Fruit fly (Drosophila melanogaster) whole organism, prepupa: ENCODE results near the gene CG32264.

Source experiments
- Blimp-1 ChIP-seq: fragments of 200-800 bp; sonication (Bioruptor generic); optimal IDR thresholded peaks from 3 replicates; lab custom pipeline; 2017; ENCODE audit warnings: missing biosample characterization, missing genetic modification characterization, mild to moderate bottlenecking, moderate library complexity, missing genetic modification reagents
- CG10631 ChIP-seq: fragments of 200-800 bp; sonication (Bioruptor generic); optimal IDR thresholded peaks from 2 replicates; lab custom pipeline; 2016; ENCODE audit warnings: missing biosample characterization, missing genetic modification characterization
- CG11294 ChIP-seq: fragments of 200-800 bp; sonication (Bioruptor generic); IDR thresholded peaks from 2 replicates; pipeline ENCODE4 v1.3.6; 2022; ENCODE audit warnings: missing biosample characterization, missing genetic modification characterization
- CG1621 ChIP-seq: fragments of 200-800 bp; sonication (Bioruptor generic); optimal IDR thresholded peaks from 3 replicates; lab custom pipeline; 2018; ENCODE audit warnings: missing biosample characterization, mild to moderate bottlenecking, missing genetic modification characterization
- CG16779 ChIP-seq: fragments of 200-800 bp; sonication (Bioruptor generic); optimal IDR thresholded peaks from 3 replicates; lab custom pipeline; 2017; ENCODE audit warnings: missing biosample characterization, mild to moderate bottlenecking, missing genetic modification characterization
- CG3032 ChIP-seq: fragments of 200-800 bp; optimal IDR thresholded peaks from 2 replicates; lab custom pipeline; 2019; ENCODE audit warnings: missing biosample characterization, mild to moderate bottlenecking, missing genetic modification characterization, moderate library complexity
- CG31627 ChIP-seq: fragments of 200-800 bp; sonication (Bioruptor generic); optimal IDR thresholded peaks from 3 replicates; lab custom pipeline; 2016; ENCODE audit warnings: missing biosample characterization, missing genetic modification characterization
- CG3919 ChIP-seq: fragments of 200-800 bp; sonication (Bioruptor generic); optimal IDR thresholded peaks from 3 replicates; lab custom pipeline; 2016; ENCODE audit warnings: missing biosample characterization, missing genetic modification characterization
- CG4318 ChIP-seq: fragments of 200-800 bp; sonication (Bioruptor generic); optimal IDR thresholded peaks from 3 replicates; lab custom pipeline; 2017; ENCODE audit warnings: missing biosample characterization, mild to moderate bottlenecking, missing genetic modification characterization
- CG6276 ChIP-seq: fragments of 200-800 bp; sonication (Bioruptor generic); optimal IDR thresholded peaks from 2 replicates; lab custom pipeline; 2017; ENCODE audit warnings: missing biosample characterization, mild to moderate bottlenecking, missing genetic modification characterization
- CG6792 ChIP-seq: fragments of 200-800 bp; sonication (Bioruptor generic); optimal IDR thresholded peaks from 3 replicates; lab custom pipeline; 2016; ENCODE audit warnings: missing biosample characterization, missing genetic modification characterization
- CG7368 ChIP-seq: fragments of 200-800 bp; sonication (Bioruptor generic); optimal IDR thresholded peaks from 3 replicates; lab custom pipeline; 2016; ENCODE audit warnings: missing biosample characterization, missing genetic modification characterization
- CG8119 ChIP-seq: fragments of 200-800 bp; sonication (Bioruptor generic); IDR thresholded peaks from 3 replicates; pipeline ENCODE4 v1.3.6; 2022; ENCODE audit warnings: missing biosample characterization, missing genetic modification characterization
- CG8319 ChIP-seq: fragments of 200-800 bp; sonication (Bioruptor generic); optimal IDR thresholded peaks from 3 replicates; lab custom pipeline; 2016; ENCODE audit warnings: missing biosample characterization, missing genetic modification characterization
- Eip75B ChIP-seq: fragments of 200-800 bp; sonication (Bioruptor generic); optimal IDR thresholded peaks from 3 replicates; lab custom pipeline; 2016; ENCODE audit warnings: missing biosample characterization, missing genetic modification characterization
- Eip93F ChIP-seq: fragments of 200-800 bp; sonication (Bioruptor generic); optimal IDR thresholded peaks from 2 replicates; lab custom pipeline; 2016; ENCODE audit warnings: missing biosample characterization, mild to moderate bottlenecking, missing genetic modification characterization
- Ets21C ChIP-seq: fragments of 200-800 bp; sonication (Bioruptor generic); optimal IDR thresholded peaks from 3 replicates; lab custom pipeline; 2016; ENCODE audit warnings: missing biosample characterization, missing genetic modification characterization
- Hr4 ChIP-seq: fragments of 200-800 bp; sonication (Bioruptor generic); optimal IDR thresholded peaks from 3 replicates; lab custom pipeline; 2016; ENCODE audit warnings: missing biosample characterization, missing genetic modification characterization
- Met ChIP-seq: fragments of 200-800 bp; sonication (Bioruptor generic); optimal IDR thresholded peaks from 3 replicates; lab custom pipeline; 2016; ENCODE audit warnings: missing biosample characterization, missing genetic modification characterization
- OdsH ChIP-seq: fragments of 200-800 bp; sonication (Bioruptor generic); optimal IDR thresholded peaks from 3 replicates; lab custom pipeline; 2016; ENCODE audit warnings: missing biosample characterization, missing genetic modification characterization
- Sox102F ChIP-seq: fragments of 200-800 bp; sonication (Bioruptor generic); optimal IDR thresholded peaks from 2 replicates; lab custom pipeline; 2016; ENCODE audit warnings: missing biosample characterization, mild to moderate bottlenecking, missing genetic modification characterization
- Sox15 ChIP-seq: fragments of 200-800 bp; sonication (Bioruptor generic); optimal IDR thresholded peaks from 3 replicates; lab custom pipeline; 2016; ENCODE audit warnings: missing biosample characterization, missing genetic modification characterization
- acj6 ChIP-seq: fragments of 200-800 bp; sonication (Bioruptor generic); optimal IDR thresholded peaks from 3 replicates; lab custom pipeline; 2016; ENCODE audit warnings: missing biosample characterization, missing genetic modification characterization
- dsx ChIP-seq: fragments of 200-800 bp; optimal IDR thresholded peaks from 3 replicates; lab custom pipeline; 2019; ENCODE audit warnings: missing biosample characterization, mild to moderate bottlenecking, missing genetic modification characterization, moderate library complexity; ENCODE audit not compliant: poor library complexity, severe bottlenecking
- fkh ChIP-seq: fragments of 200-800 bp; sonication (Bioruptor generic); optimal IDR thresholded peaks from 3 replicates; lab custom pipeline; 2017; ENCODE audit warnings: missing biosample characterization, mild to moderate bottlenecking, missing genetic modification characterization, moderate library complexity
- net ChIP-seq: fragments of 200-800 bp; sonication (Bioruptor generic); optimal IDR thresholded peaks from 3 replicates; lab custom pipeline; 2016; ENCODE audit warnings: missing biosample characterization, missing genetic modification characterization
- pdm3 ChIP-seq: fragments of 200-800 bp; sonication (Bioruptor generic); optimal IDR thresholded peaks from 3 replicates; lab custom pipeline; 2016; ENCODE audit warnings: missing biosample characterization, missing genetic modification characterization
- spab ChIP-seq: fragments of 200-800 bp; sonication (Bioruptor generic); optimal IDR thresholded peaks from 2 replicates; lab custom pipeline; 2017; ENCODE audit warnings: missing biosample characterization, mild to moderate bottlenecking, missing genetic modification characterization, missing genetic modification reagents
- svp ChIP-seq: fragments of 200-800 bp; sonication (Bioruptor generic); peaks from one replicate; lab custom pipeline; 2016; ENCODE audit warnings: missing biosample characterization, missing genetic modification characterization

CG32264 gene

dm6 chr3L:3760395-3760997, 45.8 kb downstream of the CG32264 start (continued):
- TF ChIP-seq CG6792: no peak
- peak; percentile 31 for TF ChIP-seq Met (GFP tag; lab: Kevin White, UChicago)
- no peak for TF ChIP-seq Sox102F (GFP tag; lab: Kevin White, UChicago)
- no peak for TF ChIP-seq pdm3 (GFP tag; lab: Kevin White, UChicago)
- TF ChIP-seq dsx (GFP tag; lab: Kevin White, UChicago): peak; percentile 21
- no peak for TF ChIP-seq CG10631 (GFP tag; lab: Kevin White, UChicago)
- no peak for TF ChIP-seq CG6276 (GFP tag; lab: Kevin White, UChicago)
- no peak for TF ChIP-seq CG4318 (GFP tag; lab: Kevin White, UChicago)
- TF ChIP-seq spab (GFP tag; lab: Kevin White, UChicago): no peak
- TF ChIP-seq CG31627 (GFP tag; lab: Kevin White, UChicago): no peak
- TF ChIP-seq CG7368 (GFP tag; lab: Kevin White, UChicago): no peak
- TF ChIP-seq, all 60 proteins: peak for 9

- no peak for TF ChIP-seq Ets21C
- no peak for TF ChIP-seq Met (GFP tag; lab: Kevin White, UChicago)
- no peak for TF ChIP-seq CG8119 (GFP tag; lab: Robert Waterston, UW)
- no peak for TF ChIP-seq CG8319 (GFP tag; lab: Kevin White, UChicago)
These were observed 47.7 kb downstream of the CG32264 start for dm6 chr3L:3758603-3759002.

DNA sequence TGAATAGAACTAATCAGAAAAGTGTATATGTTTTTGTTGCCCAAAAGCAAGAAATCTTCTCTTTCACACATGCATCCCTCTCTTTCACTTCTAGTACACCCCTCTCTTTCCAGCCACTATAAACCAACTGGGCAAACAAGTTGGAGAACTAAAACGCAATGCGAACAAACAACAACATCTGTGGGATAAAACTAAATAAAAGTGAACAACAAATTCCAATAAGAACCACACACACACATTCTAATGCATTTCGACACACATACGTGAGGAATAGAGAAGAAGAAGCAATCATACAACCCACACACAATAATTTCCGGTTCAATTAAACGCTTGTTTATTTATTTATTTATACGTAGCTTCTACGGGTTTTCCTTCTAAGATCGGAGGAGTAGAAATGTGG, 50.5 kb downstream of the CG32264 start:
- TF ChIP-seq fkh (GFP tag; lab: Kevin White, UChicago) (peak; percentile 77), CG8119 (GFP tag; lab: Robert Waterston, UW) (no peak)

dm6 chr3L:3755101-3755500, 51.2 kb downstream of the CG32264 start, which contains the start of gene ppk27:
Gene ppk27 (minus strand): TSS chr3L:3755201.
- TF ChIP-seq Blimp-1 (GFP tag; lab: Kevin White, UChicago) (no peak), acj6 (GFP tag; lab: Kevin White, UChicago) (no peak), Eip75B (GFP tag; lab: Kevin White, UChicago) (no peak), OdsH (GFP tag; lab: Kevin White, UChicago) (no peak), CG31627 (GFP tag; lab: Kevin White, UChicago) (no peak), CG3919 (no peak)
- TF ChIP-seq, all 60 proteins: peak for 0

- no peak for TF ChIP-seq Sox102F (GFP tag; lab: Kevin White, UChicago)
- no peak for TF ChIP-seq CG11294 (GFP tag; lab: Robert Waterston, UW)
- peak; percentile 55 for TF ChIP-seq fkh (GFP tag; lab: Kevin White, UChicago)
- TF ChIP-seq svp (GFP tag; lab: Kevin White, UChicago): no peak
- TF ChIP-seq CG8119 (GFP tag; lab: Robert Waterston, UW): no peak
- no peak for TF ChIP-seq Sox15 (GFP tag; lab: Kevin White, UChicago)
- no peak for TF ChIP-seq dsx (GFP tag; lab: Kevin White, UChicago)
These were observed 52.6 kb downstream of the CG32264 start for dm6 chr3L:3753636-3754035.

- TF ChIP-seq OdsH (GFP tag; lab: Kevin White, UChicago) (no peak), net (GFP tag; lab: Kevin White, UChicago) (no peak), CG6276 (GFP tag; lab: Kevin White, UChicago) (no peak), CG7368 (GFP tag; lab: Kevin White, UChicago) (no peak), CG1621 (no peak), CG16779 (tag; lab: Kevin White, UChicago) (no peak), CG31627 (GFP tag; lab: Kevin White, UChicago) (no peak), CG3032 (no peak), Hr4 (GFP tag; lab: Kevin White, UChicago) (no peak), Eip93F (GFP tag; lab: Kevin White, UChicago) (no peak), CG8319 (GFP tag; lab: Kevin White, UChicago) (no peak)
These were observed 53.5 kb downstream of the CG32264 start for dm6 chr3L:3752739-3753138.
